Worm (Caenorhabditis elegans) whole organism, L2 larva: Measurements from ENCODE around the gene clec-250.

Experiments used
- C34F6.9 ChIP-seq: fragments of 150-350 bp; optimal IDR thresholded peaks from 2 replicates; lab custom pipeline; 2014; ENCODE audit warnings: missing biosample characterization, missing genetic modification characterization
- lin-13 ChIP-seq: fragments of 150-350 bp; optimal IDR thresholded peaks from 2 replicates; lab custom pipeline; 2014; ENCODE audit warnings: missing biosample characterization, missing genetic modification reagents, missing genetic modification characterization
- lsy-2 ChIP-seq, 2 experiments: fragments of 150-350 bp in 1 of 2; sonication (generic microtip) in 1 of 2; optimal IDR thresholded peaks; 2 replicates each; lab custom pipeline; 2014 to 2017; ENCODE audit warnings: missing biosample characterization in 2 of 2, missing genetic modification characterization in 2 of 2
- skn-1 ChIP-seq: sonication (generic microtip); optimal IDR thresholded peaks from 2 replicates; lab custom pipeline; 2017; ENCODE audit warnings: missing biosample characterization, missing genetic modification characterization
- unc-55 ChIP-seq: fragments of 150-350 bp; sonication (generic microtip); optimal IDR thresholded peaks from 3 replicates; lab custom pipeline; 2014; ENCODE audit warnings: missing biosample characterization, missing genetic modification reagents, missing genetic modification characterization

The clec-250 gene

ce11 chrV:18689681-18690080, 52.3 kb downstream of the clec-250 start, which contains the start of the genes ubc-19 and Y69H2.7:
Gene ubc-19 (minus strand): TSS chrV:18689762.
Gene Y69H2.7 (plus strand): TSS chrV:18689989.
- TF ChIP-seq lin-13 (GFP tag; lab: Kevin White, UChicago) (peak; percentile 47), lsy-2 (tag; optimal IDR thresholded peaks at IDR 0.05; lab: Kevin White, UChicago) (peak; percentile 22 to 50), unc-55 (GFP tag; lab: Kevin White, UChicago) (peak; percentile 35), C34F6.9 (tag; lab: Kevin White, UChicago) (peak; percentile 5), skn-1 (tag; lab: Kevin White, UChicago) (no peak)
